Worm (Caenorhabditis elegans) whole organism, young adult: ENCODE measurements around the gene M03C11.6.
A peak's percentile ranks its signal among the peaks of the same experiment; 100 is the strongest.

Experiments used
- B0019.2 ChIP-seq: fragments of 200-800 bp; sonication (Bioruptor generic); conservative IDR thresholded peaks from 2 replicates; pipeline ENCODE4 v1.3.6; 2022; ENCODE audit warnings: missing genetic modification reagents, missing genetic modification characterization, missing compliant biosample characterization
- C06A6.2 ChIP-seq: fragments of 200-800 bp; sonication (Bioruptor generic); conservative IDR thresholded peaks from 2 replicates; pipeline ENCODE4 v1.3.6; 2022; ENCODE audit warnings: missing genetic modification characterization, missing compliant biosample characterization
- D2030.7 ChIP-seq: fragments of 200-800 bp; sonication (Bioruptor generic); IDR thresholded peaks from 2 replicates; pipeline ENCODE4 v1.3.6; 2022; ENCODE audit warnings: missing genetic modification reagents, missing genetic modification characterization, missing compliant biosample characterization
- F37B4.10 ChIP-seq: fragments of 200-800 bp; sonication (Bioruptor generic); IDR thresholded peaks from 2 replicates; pipeline ENCODE4 v1.3.6; 2022; ENCODE audit warnings: missing genetic modification characterization, missing compliant biosample characterization
- F39B2.1 ChIP-seq: fragments of 200-800 bp; sonication (Bioruptor generic); IDR thresholded peaks from 2 replicates; pipeline ENCODE4 v1.3.6; 2022; ENCODE audit warnings: missing genetic modification reagents, missing genetic modification characterization, missing compliant biosample characterization
- F52B5.7 ChIP-seq: sonication (generic microtip); optimal IDR thresholded peaks from 2 replicates; lab custom pipeline; 2016; ENCODE audit warnings: mild to moderate bottlenecking, missing genetic modification characterization, missing compliant biosample characterization
- Y53G8AR.9 ChIP-seq: fragments of 200-800 bp; sonication (Bioruptor generic); conservative IDR thresholded peaks from 2 replicates; pipeline ENCODE4 v1.3.6; 2022; ENCODE audit warnings: missing genetic modification reagents, missing genetic modification characterization, missing compliant biosample characterization
- Y67H2A.10 ChIP-seq: fragments of 200-800 bp; sonication (Bioruptor generic); conservative IDR thresholded peaks from 2 replicates; pipeline ENCODE4 v1.3.6; 2022; ENCODE audit warnings: missing genetic modification reagents, missing genetic modification characterization, missing compliant biosample characterization
- aptf-3 ChIP-seq: fragments of 200-800 bp; sonication (Bioruptor generic); IDR thresholded peaks from 2 replicates; pipeline ENCODE4 v1.3.6; 2022; ENCODE audit warnings: missing genetic modification characterization, missing compliant biosample characterization
- ccch-3 ChIP-seq: fragments of 200-800 bp; sonication (Bioruptor generic); optimal IDR thresholded peaks from 2 replicates; lab custom pipeline; 2018; ENCODE audit warnings: mild to moderate bottlenecking, missing genetic modification characterization, missing compliant biosample characterization
- cebp-1 ChIP-seq, 2 experiments: fragments of 200-800 bp in 1 of 2; sonication (Bioruptor generic) in 1 of 2; sonication (generic microtip) in 1 of 2; IDR thresholded peaks in 1 of 2; optimal IDR thresholded peaks in 1 of 2; 2 replicates each; pipeline versions ENCODE4 v1.3.6 to Lab custom; 2017 to 2022; ENCODE audit warnings: missing compliant biosample characterization in 2 of 2, missing genetic modification characterization in 2 of 2, mild to moderate bottlenecking in 1 of 2, missing genetic modification reagents in 1 of 2, moderate library complexity in 1 of 2
- cebp-2 ChIP-seq: fragments of 200-800 bp; sonication (Bioruptor generic); IDR thresholded peaks from 2 replicates; pipeline ENCODE4 v1.3.6; 2022; ENCODE audit warnings: missing genetic modification characterization, missing compliant biosample characterization
- ceh-100 ChIP-seq: fragments of 200-800 bp; sonication (Bioruptor generic); IDR thresholded peaks from 2 replicates; pipeline ENCODE4 v1.3.6; 2022; ENCODE audit warnings: missing genetic modification reagents, missing genetic modification characterization, missing compliant biosample characterization
- ceh-27 ChIP-seq: fragments of 200-800 bp; sonication (Bioruptor generic); optimal IDR thresholded peaks from 2 replicates; lab custom pipeline; 2018; ENCODE audit warnings: mild to moderate bottlenecking, missing genetic modification characterization, moderate library complexity, missing compliant biosample characterization
- egrh-3 ChIP-seq: fragments of 200-800 bp; sonication (Bioruptor generic); IDR thresholded peaks from 2 replicates; pipeline ENCODE4 v1.3.6; 2022; ENCODE audit warnings: missing genetic modification reagents, missing genetic modification characterization, missing compliant biosample characterization
- him-1 ChIP-seq: sonication (generic microtip); optimal IDR thresholded peaks from 2 replicates; lab custom pipeline; 2016; ENCODE audit warnings: missing genotype, missing genetic modification reagents, missing genetic modification characterization, missing compliant biosample characterization
- hmg-1.2 ChIP-seq: fragments of 200-800 bp; sonication (Bioruptor generic); IDR thresholded peaks from 2 replicates; pipeline ENCODE4 v1.3.6; 2022; ENCODE audit warnings: missing genetic modification reagents, missing genetic modification characterization, missing compliant biosample characterization
- hrde-1 ChIP-seq: sonication (generic microtip); optimal IDR thresholded peaks from 2 replicates; lab custom pipeline; 2016; ENCODE audit warnings: missing genetic modification characterization, mild to moderate bottlenecking, missing compliant biosample characterization, moderate library complexity, missing genotype, missing genetic modification reagents, borderline replicate concordance
- lin-40 ChIP-seq: sonication (generic microtip); optimal IDR thresholded peaks from 2 replicates; lab custom pipeline; 2016; ENCODE audit warnings: missing genetic modification characterization, mild to moderate bottlenecking, missing compliant biosample characterization, missing genotype, missing genetic modification reagents
- lsl-1 ChIP-seq: fragments of 200-800 bp; sonication (Bioruptor generic); optimal IDR thresholded peaks from 2 replicates; lab custom pipeline; 2018; ENCODE audit warnings: mild to moderate bottlenecking, missing genetic modification characterization, moderate library complexity, missing compliant biosample characterization
- madf-6 ChIP-seq: fragments of 200-800 bp; sonication (Bioruptor generic); IDR thresholded peaks from 2 replicates; pipeline ENCODE4 v1.3.6; 2022; ENCODE audit warnings: missing genetic modification reagents, missing genetic modification characterization, missing compliant biosample characterization
- mxl-1 ChIP-seq: sonication (generic microtip); optimal IDR thresholded peaks from 2 replicates; lab custom pipeline; 2016; ENCODE audit warnings: missing genetic modification characterization, missing compliant biosample characterization
- nfya-1 ChIP-seq: sonication (generic microtip); optimal IDR thresholded peaks from 2 replicates; lab custom pipeline; 2017; ENCODE audit warnings: antibody characterized with exemption, missing compliant biosample characterization, missing genetic modification characterization, borderline replicate concordance; ENCODE audit not compliant: insufficient read depth
- nhr-80 ChIP-seq: sonication (generic microtip); optimal IDR thresholded peaks from 2 replicates; lab custom pipeline; 2016; ENCODE audit warnings: missing genetic modification characterization, missing compliant biosample characterization
- pbrm-1 ChIP-seq: fragments of 200-800 bp; sonication (Bioruptor generic); IDR thresholded peaks from 2 replicates; pipeline ENCODE4 v1.3.6; 2022; ENCODE audit warnings: missing genetic modification reagents, missing genetic modification characterization, missing compliant biosample characterization
- rcor-1 ChIP-seq: fragments of 200-800 bp; sonication (Bioruptor generic); IDR thresholded peaks from 2 replicates; pipeline ENCODE4 v1.3.6; 2022; ENCODE audit warnings: missing genetic modification reagents, missing genetic modification characterization, missing compliant biosample characterization
- sdz-38 ChIP-seq: sonication (generic microtip); optimal IDR thresholded peaks from 2 replicates; lab custom pipeline; 2016; ENCODE audit warnings: missing genotype, missing genetic modification characterization, missing compliant biosample characterization
- snpc-3.4 ChIP-seq: sonication (generic microtip); optimal IDR thresholded peaks from 2 replicates; lab custom pipeline; 2017; ENCODE audit warnings: missing genetic modification characterization, mild to moderate bottlenecking, missing compliant biosample characterization, antibody characterized with exemption, moderate library complexity, missing genotype, missing genetic modification reagents

The M03C11.6 gene

ce11 chrIII:10383804-10384203 is 40.0 kb downstream of the M03C11.6 start:
- TF ChIP-seq him-1 (tag; lab: Kevin White, UChicago) (no peak), snpc-3.4 (tag; lab: Kevin White, UChicago) (no peak), madf-6 (GFP tag; lab: Robert Waterston, UW) (no peak), lin-40 (tag; lab: Kevin White, UChicago) (no peak)
- TF ChIP-seq, all 124 proteins: peak for 0

ce11 chrIII:10381473-10381872 is 42.3 kb downstream of the M03C11.6 start, which contains the start of gene C38H2.2:
Gene C38H2.2 (plus strand): TSS chrIII:10381773.
- TF ChIP-seq hmg-1.2: no peak
- no peak for TF ChIP-seq hrde-1 (tag; lab: Kevin White, UChicago)
- no peak for TF ChIP-seq egrh-3 (GFP tag; lab: Robert Waterston, UW)
- TF ChIP-seq ceh-100: no peak
- TF ChIP-seq ccch-3 (GFP tag; lab: Kevin White, UChicago): no peak
- TF ChIP-seq ceh-27 (GFP tag; lab: Kevin White, UChicago): no peak
- no peak for TF ChIP-seq F39B2.1 (GFP tag; lab: Robert Waterston, UW)
- no peak for TF ChIP-seq cebp-2
- no peak for TF ChIP-seq D2030.7 (GFP tag; lab: Robert Waterston, UW)
- TF ChIP-seq aptf-3 (GFP tag; lab: Robert Waterston, UW): no peak
- TF ChIP-seq nfya-1 (tag; lab: Kevin White, UChicago): no peak
- TF ChIP-seq pbrm-1 (GFP tag; lab: Robert Waterston, UW): no peak

- TF ChIP-seq hmg-1.2 (peak; percentile 58; the same call in 1 of the 2 replicates), sdz-38 (tag; lab: Kevin White, UChicago) (no peak)
Measured at ce11 chrIII:10380640-10381039, 43.2 kb downstream of the M03C11.6 start.

- TF ChIP-seq hmg-1.2 (peak; percentile 80), cebp-1 (GFP tag; IDR thresholded peaks at IDR 0.05; lab: Robert Waterston, UW) (no peak), cebp-1 (tag; optimal IDR thresholded peaks at IDR 0.05; lab: Kevin White, UChicago) (peak; percentile 29), lsl-1 (GFP tag; lab: Kevin White, UChicago) (no peak), F52B5.7 (tag; lab: Kevin White, UChicago) (no peak)
Measured at ce11 chrIII:10379632-10380031, 44.2 kb downstream of the M03C11.6 start.

ce11 chrIII:10378899-10379298 is 44.9 kb downstream of the M03C11.6 start:
- TF ChIP-seq mxl-1 (no peak), rcor-1 (GFP tag; lab: Robert Waterston, UW) (no peak), B0019.2 (GFP tag; lab: Robert Waterston, UW) (no peak), Y53G8AR.9 (no peak), nhr-80 (tag; lab: Kevin White, UChicago) (peak; percentile 57), pbrm-1 (GFP tag; lab: Robert Waterston, UW) (no peak), ccch-3 (GFP tag; lab: Kevin White, UChicago) (no peak)

- TF ChIP-seq Y67H2A.10 (GFP tag; lab: Robert Waterston, UW) (no peak), nhr-80 (tag; lab: Kevin White, UChicago) (peak; percentile 67)
Measured at ce11 chrIII:10376041-10376440, 47.8 kb downstream of the M03C11.6 start.

- TF ChIP-seq C06A6.2 (GFP tag; lab: Robert Waterston, UW) (no peak), snpc-3.4 (tag; lab: Kevin White, UChicago) (no peak), F37B4.10 (GFP tag; lab: Robert Waterston, UW) (0 out of 2 replicates have a peak, but pooled peaks have one; percentile 41)
Measured at ce11 chrIII:10373845-10374244, 50.0 kb downstream of the M03C11.6 start.
